Fruit fly (Drosophila melanogaster) whole organism, embryonic: ENCODE data around the gene CG9270.

Experiments used
- Awh ChIP-seq: fragments of 200-800 bp; sonication (Bioruptor generic); IDR thresholded peaks from 2 replicates; pipeline ENCODE4, ENCODE4 v1.3.6; 2022; ENCODE audit warnings: missing biosample characterization, missing genetic modification characterization
- B-H2 ChIP-seq: fragments of 200-800 bp; sonication (Bioruptor generic); optimal IDR thresholded peaks from 2 replicates; lab custom pipeline; 2018; ENCODE audit warnings: missing biosample characterization, mild to moderate bottlenecking, missing genetic modification characterization
- BtbVII ChIP-seq: fragments of 200-800 bp; sonication (Bioruptor generic); optimal IDR thresholded peaks from 3 replicates; lab custom pipeline; 2017; ENCODE audit warnings: missing biosample characterization, mild to moderate bottlenecking, missing genetic modification characterization
- Bteb2 ChIP-seq: fragments of 200-800 bp; sonication (Bioruptor generic); optimal IDR thresholded peaks from 2 replicates; lab custom pipeline; 2016; ENCODE audit warnings: missing biosample characterization, missing genetic modification characterization
- CG10274 ChIP-seq: fragments of 200-800 bp; sonication (Bioruptor generic); optimal IDR thresholded peaks from 3 replicates; lab custom pipeline; 2017; ENCODE audit warnings: missing biosample characterization, mild to moderate bottlenecking, missing genetic modification characterization
- CG10979 ChIP-seq: fragments of 200-800 bp; sonication (Bioruptor generic); optimal IDR thresholded peaks from 2 replicates; lab custom pipeline; 2018; ENCODE audit warnings: missing biosample characterization, mild to moderate bottlenecking, missing genetic modification characterization, moderate library complexity
- CG11504 ChIP-seq: fragments of 200-800 bp; sonication (Bioruptor generic); optimal IDR thresholded peaks from 3 replicates; lab custom pipeline; 2019; ENCODE audit warnings: missing biosample characterization, mild to moderate bottlenecking, missing genetic modification characterization, moderate library complexity
- CG12769 ChIP-seq: fragments of 200-800 bp; sonication (Bioruptor generic); optimal IDR thresholded peaks from 2 replicates; lab custom pipeline; 2019; ENCODE audit warnings: missing biosample characterization, mild to moderate bottlenecking, missing genetic modification characterization, moderate library complexity
- CG13424 ChIP-seq: fragments of 200-800 bp; sonication (Bioruptor generic); optimal IDR thresholded peaks from 2 replicates; lab custom pipeline; 2019; ENCODE audit warnings: missing biosample characterization, mild to moderate bottlenecking, missing genetic modification characterization, moderate library complexity
- CG15011 ChIP-seq: fragments of 200-800 bp; sonication (Bioruptor generic); optimal IDR thresholded peaks from 3 replicates; lab custom pipeline; 2018; ENCODE audit warnings: missing biosample characterization, mild to moderate bottlenecking, missing genetic modification characterization
- CG1647 ChIP-seq: fragments of 200-800 bp; sonication (Bioruptor generic); optimal IDR thresholded peaks from 3 replicates; lab custom pipeline; 2016; ENCODE audit warnings: missing biosample characterization, missing genetic modification characterization
- CG18262 ChIP-seq: fragments of 200-800 bp; optimal IDR thresholded peaks from 3 replicates; lab custom pipeline; 2019; ENCODE audit warnings: missing biosample characterization, mild to moderate bottlenecking, missing genetic modification characterization, moderate library complexity
- CG18599 ChIP-seq: fragments of 200-800 bp; sonication (Bioruptor generic); optimal IDR thresholded peaks from 3 replicates; lab custom pipeline; 2017; ENCODE audit warnings: missing biosample characterization, missing genetic modification characterization, mild to moderate bottlenecking, moderate library complexity, missing genetic modification reagents
- CG30020 ChIP-seq: fragments of 200-800 bp; optimal IDR thresholded peaks from 2 replicates; lab custom pipeline; 2019; ENCODE audit warnings: missing biosample characterization, mild to moderate bottlenecking, missing genetic modification characterization, moderate library complexity
- CG3281 ChIP-seq: fragments of 200-800 bp; sonication (Bioruptor generic); optimal IDR thresholded peaks from 3 replicates; lab custom pipeline; 2017; ENCODE audit warnings: missing biosample characterization, mild to moderate bottlenecking, missing genetic modification characterization
- CG3407 ChIP-seq: fragments of 200-800 bp; sonication (Bioruptor generic); optimal IDR thresholded peaks from 2 replicates; lab custom pipeline; 2018; ENCODE audit warnings: missing biosample characterization, mild to moderate bottlenecking, missing genetic modification characterization
- CG4424 ChIP-seq: fragments of 200-800 bp; sonication (Bioruptor generic); optimal IDR thresholded peaks from 3 replicates; lab custom pipeline; 2016; ENCODE audit warnings: missing biosample characterization, missing genetic modification characterization
- CG4854 ChIP-seq: fragments of 200-800 bp; sonication (Bioruptor generic); optimal IDR thresholded peaks from 2 replicates; lab custom pipeline; 2016; ENCODE audit warnings: missing biosample characterization, missing genetic modification characterization, inconsistent platforms
- CG5245 ChIP-seq: fragments of 200-800 bp; sonication (Bioruptor generic); optimal IDR thresholded peaks from 3 replicates; lab custom pipeline; 2016; ENCODE audit warnings: missing biosample characterization, missing genetic modification characterization
- CG7372 ChIP-seq: fragments of 200-800 bp; sonication (Bioruptor generic); IDR thresholded peaks from 2 replicates; pipeline ENCODE4 v1.3.6; 2022; ENCODE audit warnings: missing biosample characterization, missing genetic modification characterization
- CG7839 ChIP-seq: fragments of 200-800 bp; sonication (Bioruptor generic); optimal IDR thresholded peaks from 3 replicates; lab custom pipeline; 2018; ENCODE audit warnings: missing biosample characterization, mild to moderate bottlenecking, missing genetic modification characterization, moderate library complexity
- D ChIP-seq, 2 experiments: fragments of 200-800 bp in 1 of 2; fragments of >200 bp in 1 of 2; sonication (Bioruptor generic) in 1 of 2; optimal IDR thresholded peaks; 2 replicates in 1 of 2; 3 replicates in 1 of 2; lab custom pipeline; 2017; ENCODE audit warnings: mild to moderate bottlenecking in 1 of 2, missing biosample characterization in 1 of 2, missing genetic modification characterization in 1 of 2, missing genetic modification reagents in 1 of 2
- Dip2 ChIP-seq: fragments of 200-800 bp; sonication (Bioruptor generic); IDR thresholded peaks from 2 replicates; pipeline ENCODE4 v1.3.6; 2022; ENCODE audit warnings: missing biosample characterization, missing genetic modification characterization
- E2f2 ChIP-seq: fragments of 200-800 bp; sonication (Bioruptor generic); IDR thresholded peaks from 2 replicates; pipeline ENCODE4 v1.3.6; 2022; ENCODE audit warnings: missing biosample characterization, missing genetic modification characterization
- Gug ChIP-seq: fragments of 200-800 bp; sonication (Bioruptor generic); IDR thresholded peaks from 4 replicates; pipeline ENCODE4 v1.3.6; 2022; ENCODE audit warnings: missing biosample characterization, missing genetic modification characterization
- Kr ChIP-seq: fragments of 200-800 bp; sonication (Bioruptor generic); optimal IDR thresholded peaks from 2 replicates; lab custom pipeline; 2017; ENCODE audit warnings: missing biosample characterization, mild to moderate bottlenecking, missing genetic modification characterization
- Scr ChIP-seq: fragments of 200-800 bp; sonication (Bioruptor generic); IDR thresholded peaks from 2 replicates; pipeline ENCODE4 v1.3.6; 2022; ENCODE audit warnings: missing biosample characterization, missing genetic modification characterization; ENCODE audit not compliant: partially characterized antibody
- Sox100B ChIP-seq: fragments of 200-800 bp; sonication (Bioruptor generic); optimal IDR thresholded peaks from 3 replicates; lab custom pipeline; 2018; ENCODE audit warnings: missing biosample characterization, mild to moderate bottlenecking, missing genetic modification characterization
- Sox102F ChIP-seq: fragments of 200-800 bp; sonication (Bioruptor generic); optimal IDR thresholded peaks from 2 replicates; lab custom pipeline; 2018; ENCODE audit warnings: missing biosample characterization, mild to moderate bottlenecking, missing genetic modification characterization, moderate library complexity
- Taf1 ChIP-seq: fragments of 200-800 bp; sonication (Bioruptor generic); IDR thresholded peaks from 2 replicates; pipeline ENCODE4 v1.3.6; 2022; ENCODE audit warnings: missing biosample characterization, missing genetic modification characterization
- Usf ChIP-seq: fragments of 200-800 bp; sonication (Bioruptor generic); optimal IDR thresholded peaks from 2 replicates; lab custom pipeline; 2017; ENCODE audit warnings: missing genotype, missing biosample characterization, missing genetic modification characterization
- ab ChIP-seq: fragments of 200-800 bp; sonication (Bioruptor generic); optimal IDR thresholded peaks from 2 replicates; lab custom pipeline; 2016; ENCODE audit warnings: missing biosample characterization, missing genetic modification characterization
- ase ChIP-seq: fragments of 200-800 bp; sonication (Bioruptor generic); IDR thresholded peaks from 3 replicates; pipeline ENCODE4 v1.3.6; 2022; ENCODE audit warnings: missing biosample characterization, missing genetic modification characterization
- az2 ChIP-seq: fragments of 200-800 bp; sonication (Bioruptor generic); optimal IDR thresholded peaks from 3 replicates; lab custom pipeline; 2016; ENCODE audit warnings: missing biosample characterization, missing genetic modification characterization
- chinmo ChIP-seq: fragments of 200-800 bp; sonication (Bioruptor generic); IDR thresholded peaks from 4 replicates; pipeline ENCODE4 v1.3.6; 2022; ENCODE audit warnings: missing biosample characterization, missing genetic modification characterization; ENCODE audit not compliant: partially characterized antibody
- chm ChIP-seq: fragments of 200-800 bp; sonication (Bioruptor generic); IDR thresholded peaks from 2 replicates; pipeline ENCODE4 v1.3.6; 2022; ENCODE audit warnings: missing biosample characterization, missing genetic modification characterization
- ci ChIP-seq: fragments of 200-800 bp; sonication (Bioruptor generic); IDR thresholded peaks from 3 replicates; pipeline ENCODE4 v1.3.6; 2022; ENCODE audit warnings: missing biosample characterization, missing genetic modification characterization
- en ChIP-seq: fragments of 200-800 bp; sonication (Bioruptor generic); optimal IDR thresholded peaks from 2 replicates; lab custom pipeline; 2016; ENCODE audit warnings: missing biosample characterization, missing genetic modification characterization
- eve ChIP-seq, 2 experiments: fragments of >200 bp; optimal IDR thresholded peaks; 2 replicates each; lab custom pipeline; 2017; ENCODE audit warnings: missing biosample characterization in 2 of 2, missing genetic modification characterization in 2 of 2
- eyg ChIP-seq: fragments of 200-800 bp; sonication (Bioruptor generic); optimal IDR thresholded peaks from 3 replicates; lab custom pipeline; 2016; ENCODE audit warnings: missing biosample characterization, missing genetic modification characterization
- grau ChIP-seq: fragments of 200-800 bp; optimal IDR thresholded peaks from 3 replicates; lab custom pipeline; 2019; ENCODE audit warnings: missing biosample characterization, mild to moderate bottlenecking, missing genetic modification characterization, moderate library complexity
- gt ChIP-seq: fragments of 200-800 bp; sonication (Bioruptor generic); IDR thresholded peaks from 2 replicates; pipeline ENCODE4 v1.3.6; 2022; ENCODE audit warnings: missing biosample characterization, missing genetic modification characterization
- ind ChIP-seq: fragments of 200-800 bp; sonication (Bioruptor generic); optimal IDR thresholded peaks from 3 replicates; lab custom pipeline; 2016; ENCODE audit warnings: missing biosample characterization, missing genetic modification characterization
- prd ChIP-seq, 3 experiments: fragments of >200 bp in 2 of 3; fragments of 200-800 bp in 1 of 3; sonication (Bioruptor generic) in 1 of 3; optimal IDR thresholded peaks in 2 of 3; IDR thresholded peaks in 1 of 3; 2 replicates in 2 of 3; 3 replicates in 1 of 3; pipeline versions ENCODE4 v1.3.6 to Lab custom; 2017 to 2022; ENCODE audit warnings: missing biosample characterization in 1 of 3, missing genetic modification characterization in 1 of 3
- sens-2 ChIP-seq: fragments of 200-800 bp; sonication (Bioruptor generic); IDR thresholded peaks from 2 replicates; pipeline ENCODE4 v1.3.6; 2022; ENCODE audit warnings: missing biosample characterization, missing genetic modification characterization
- sima ChIP-seq: fragments of 200-800 bp; sonication (Bioruptor generic); optimal IDR thresholded peaks from 2 replicates; lab custom pipeline; 2016; ENCODE audit warnings: missing biosample characterization, missing genetic modification characterization
- trem ChIP-seq: fragments of 200-800 bp; optimal IDR thresholded peaks from 3 replicates; lab custom pipeline; 2019; ENCODE audit warnings: missing biosample characterization, mild to moderate bottlenecking, missing genetic modification characterization, moderate library complexity
- unpg ChIP-seq: fragments of 200-800 bp; sonication (Bioruptor generic); optimal IDR thresholded peaks from 3 replicates; lab custom pipeline; 2018; ENCODE audit warnings: missing biosample characterization, mild to moderate bottlenecking, missing genetic modification characterization, moderate library complexity

CG9270 gene

dm6 chr2L:20889857-20890606 lies 43.9 kb downstream of the CG9270 start (continued):
- TF ChIP-seq CG13424 (tag; lab: Kevin White, UChicago) (peak; percentile 17), D (optimal IDR thresholded peaks at IDR 0.05; lab: Kevin White, UChicago) (no peak), D (GFP tag; optimal IDR thresholded peaks at IDR 0.05; lab: Kevin White, UChicago) (peak; percentile 59), CG7839 (tag; lab: Kevin White, UChicago) (peak; percentile 32), CG11504 (tag; lab: Kevin White, UChicago) (peak; percentile 55), eyg (GFP tag; lab: Kevin White, UChicago) (no peak), Bteb2 (no peak), Sox102F (GFP tag; lab: Kevin White, UChicago) (peak; percentile 66), ci (GFP tag; lab: Robert Waterston, UW) (peak; percentile 67; the same call in 1 of the 3 replicates), en (no peak), Sox100B (GFP tag; lab: Kevin White, UChicago) (peak; percentile 58), CG3281 (GFP tag; lab: Kevin White, UChicago) (peak; percentile 14), trem (no peak), chinmo (GFP tag; lab: Robert Waterston, UW) (peak; percentile 93), ab (GFP tag; lab: Kevin White, UChicago) (no peak), E2f2 (no peak; the same call in 1 of the 2 replicates), CG1647 (GFP tag; lab: Kevin White, UChicago) (no peak), Scr (no peak), CG4854 (GFP tag; lab: Kevin White, UChicago) (peak; percentile 4), sima (peak; percentile 29), chm (GFP tag; lab: Robert Waterston, UW) (0 out of 2 replicates have a peak, but pooled peaks have one; percentile 60), prd (optimal IDR thresholded peaks at IDR 0.05; lab: Kevin White, UChicago) (no peak), prd (GFP tag; IDR thresholded peaks at IDR 0.05; lab: Robert Waterston, UW) (peak; percentile 26; the same call in 1 of the 3 replicates), CG10979 (peak; percentile 36), CG15011 (GFP tag; lab: Kevin White, UChicago) (no peak), BtbVII (GFP tag; lab: Kevin White, UChicago) (peak; percentile 23), ind (GFP tag; lab: Kevin White, UChicago) (peak; percentile 24), Usf (no peak), CG3407 (GFP tag; lab: Kevin White, UChicago) (peak; percentile 8), CG4424 (GFP tag; lab: Kevin White, UChicago) (peak; percentile 37), CG30020 (tag; lab: Kevin White, UChicago) (no peak), CG10274 (GFP tag; lab: Kevin White, UChicago) (no peak), az2 (GFP tag; lab: Kevin White, UChicago) (peak; percentile 24), Kr (no peak), B-H2 (GFP tag; lab: Kevin White, UChicago) (no peak), Taf1 (GFP tag; lab: Robert Waterston, UW) (no peak), CG5245 (no peak), ase (GFP tag; lab: Robert Waterston, UW) (0 out of 3 replicates have a peak, but pooled peaks have one; percentile 29), unpg (GFP tag; lab: Kevin White, UChicago) (peak; percentile 34), Dip2 (GFP tag; lab: Robert Waterston, UW) (no peak), Awh (GFP tag; lab: Robert Waterston, UW) (peak; percentile 25), eve (GFP tag; optimal IDR thresholded peaks at IDR 0.05; lab: Kevin White, UChicago) (peak in 1 of 2 experiments; percentile 92), sens-2 (GFP tag; lab: Robert Waterston, UW) (no peak), grau (tag; lab: Kevin White, UChicago) (peak; percentile 33), gt (GFP tag; lab: Robert Waterston, UW) (no peak), Gug (GFP tag; lab: Robert Waterston, UW) (no peak), CG7372 (GFP tag; lab: Robert Waterston, UW) (no peak), CG18599 (peak; percentile 13), CG18262 (tag; lab: Kevin White, UChicago) (peak; percentile 41), CG12769 (tag; lab: Kevin White, UChicago) (peak; percentile 80)
